Fruit fly (Drosophila melanogaster) whole organism, wandering third instar larva: ENCODE data around the gene CG43317.

Experiments used
- Abd-B ChIP-seq: fragments of >200 bp; optimal IDR thresholded peaks from 2 replicates; lab custom pipeline; 2017; ENCODE audit warnings: missing biosample characterization, missing genetic modification characterization
- CG32264 ChIP-seq: fragments of 200-800 bp; sonication (Bioruptor generic); optimal IDR thresholded peaks from 2 replicates; lab custom pipeline; 2016; ENCODE audit warnings: missing biosample characterization, missing genetic modification characterization
- CG9705 ChIP-seq: fragments of 200-800 bp; sonication (Bioruptor generic); optimal IDR thresholded peaks from 2 replicates; lab custom pipeline; 2018; ENCODE audit warnings: missing biosample characterization, mild to moderate bottlenecking, missing genetic modification characterization
- CrebA ChIP-seq: fragments of 200-800 bp; sonication (Bioruptor generic); optimal IDR thresholded peaks from 2 replicates; lab custom pipeline; 2016; ENCODE audit warnings: missing biosample characterization, mild to moderate bottlenecking, missing genetic modification characterization, borderline replicate concordance
- Dfd ChIP-seq: fragments of >200 bp; optimal IDR thresholded peaks from 2 replicates; lab custom pipeline; 2017; ENCODE audit warnings: missing biosample characterization, missing genetic modification characterization
- Dif ChIP-seq: fragments of 200-275, 200-300 bp; sonication (Bioruptor generic); optimal IDR thresholded peaks from 2 replicates; lab custom pipeline; 2018; ENCODE audit warnings: missing biosample characterization, missing genetic modification characterization; ENCODE audit not compliant: partially characterized antibody
- GATAd ChIP-seq: sonication (Bioruptor generic); optimal IDR thresholded peaks from 2 replicates; lab custom pipeline; 2016; ENCODE audit warnings: missing biosample characterization, missing genetic modification characterization
- HLH106 ChIP-seq: fragments of 200-800 bp; optimal IDR thresholded peaks from 3 replicates; lab custom pipeline; 2019; ENCODE audit warnings: missing biosample characterization, mild to moderate bottlenecking, missing genetic modification characterization, moderate library complexity
- Hnf4 ChIP-seq: fragments of 200-800 bp; sonication (Bioruptor generic); optimal IDR thresholded peaks from 2 replicates; lab custom pipeline; 2016; ENCODE audit warnings: missing biosample characterization, mild to moderate bottlenecking, missing genetic modification characterization
- Hr78 ChIP-seq: fragments of >200 bp; optimal IDR thresholded peaks from 2 replicates; lab custom pipeline; 2017; ENCODE audit warnings: missing biosample characterization, missing genetic modification characterization
- Hr83 ChIP-seq: fragments of 200-300 bp; sonication (Bioruptor generic); optimal IDR thresholded peaks from 2 replicates; lab custom pipeline; 2016; ENCODE audit warnings: missing biosample characterization, mild to moderate bottlenecking, missing genetic modification characterization, moderate library complexity; ENCODE audit not compliant: poor library complexity, severe bottlenecking
- Jra ChIP-seq: sonication (Bioruptor generic); optimal IDR thresholded peaks from 2 replicates; lab custom pipeline; 2016; ENCODE audit warnings: missing biosample characterization, missing genetic modification characterization
- Mio ChIP-seq: sonication (Bioruptor generic); optimal IDR thresholded peaks from 2 replicates; lab custom pipeline; 2016; ENCODE audit warnings: missing biosample characterization, missing genetic modification characterization
- Myc ChIP-seq: fragments of >200 bp; optimal IDR thresholded peaks from 2 replicates; lab custom pipeline; 2017
- N ChIP-seq: fragments of >200 bp; optimal IDR thresholded peaks from 2 replicates; lab custom pipeline; 2018; ENCODE audit warnings: missing biosample characterization, missing external identifiers, missing genetic modification characterization
- OdsH ChIP-seq: fragments of 200-800 bp; sonication (Bioruptor generic); optimal IDR thresholded peaks from 2 replicates; lab custom pipeline; 2016; ENCODE audit warnings: missing biosample characterization, mild to moderate bottlenecking, missing genetic modification characterization
- Rel ChIP-seq, 2 experiments: fragments of 200-800 bp; sonication (Bioruptor generic) in 1 of 2; optimal IDR thresholded peaks; 2 replicates in 1 of 2; 3 replicates in 1 of 2; lab custom pipeline; 2016 to 2019; ENCODE audit warnings: mild to moderate bottlenecking in 2 of 2, missing biosample characterization in 2 of 2, missing genetic modification characterization in 2 of 2, moderate library complexity in 1 of 2
- Sp1 ChIP-seq: fragments of 200-800 bp; sonication (Bioruptor generic); optimal IDR thresholded peaks from 3 replicates; lab custom pipeline; 2019; ENCODE audit warnings: missing biosample characterization, mild to moderate bottlenecking, missing genetic modification characterization, moderate library complexity
- Vsx2 ChIP-seq: fragments of 200-300, 225-300 bp; sonication (Bioruptor generic); optimal IDR thresholded peaks from 2 replicates; lab custom pipeline; 2018; ENCODE audit warnings: missing biosample characterization, missing genetic modification characterization; ENCODE audit not compliant: partially characterized antibody
- br ChIP-seq: fragments of 200-800 bp; sonication (Bioruptor generic); optimal IDR thresholded peaks from 2 replicates; lab custom pipeline; 2016; ENCODE audit warnings: missing biosample characterization, missing genetic modification characterization
- brk ChIP-seq: fragments of 200-800 bp; sonication (Bioruptor generic); optimal IDR thresholded peaks from 2 replicates; lab custom pipeline; 2016; ENCODE audit warnings: missing biosample characterization, mild to moderate bottlenecking, missing genetic modification characterization
- dl ChIP-seq, 2 experiments: fragments of 175-275, 200-275 bp in 1 of 2; fragments of 200-275 bp in 1 of 2; sonication (Bioruptor generic); optimal IDR thresholded peaks; lab custom pipeline; 2018; ENCODE audit warnings: mild to moderate bottlenecking in 2 of 2, missing biosample characterization in 2 of 2, missing genetic modification characterization in 2 of 2, moderate library complexity in 2 of 2; ENCODE audit not compliant: partially characterized antibody in 2 of 2, insufficient read depth in 1 of 2
- dmrt93B ChIP-seq: fragments of 200-800 bp; sonication (Bioruptor generic); optimal IDR thresholded peaks from 2 replicates; lab custom pipeline; 2018; ENCODE audit warnings: missing biosample characterization, mild to moderate bottlenecking, missing genetic modification characterization
- dsf ChIP-seq: sonication (Bioruptor generic); optimal IDR thresholded peaks from 2 replicates; lab custom pipeline; 2016; ENCODE audit warnings: missing biosample characterization, missing genetic modification characterization, borderline replicate concordance
- ey ChIP-seq: fragments of 200-800 bp; sonication (Bioruptor generic); optimal IDR thresholded peaks from 2 replicates; lab custom pipeline; 2016; ENCODE audit warnings: missing biosample characterization, missing genetic modification characterization
- foxo ChIP-seq, 2 experiments: fragments of 200-800 bp; sonication (Bioruptor generic); optimal IDR thresholded peaks; 2 replicates in 1 of 2; 3 replicates in 1 of 2; lab custom pipeline; 2016 to 2017; ENCODE audit warnings: missing biosample characterization in 2 of 2, missing genetic modification characterization in 2 of 2
- fru ChIP-seq: fragments of 200-800 bp; sonication (Bioruptor generic); optimal IDR thresholded peaks from 3 replicates; lab custom pipeline; 2016; ENCODE audit warnings: missing biosample characterization, mild to moderate bottlenecking, missing genetic modification characterization
- h ChIP-seq: fragments of 200-800 bp; sonication (Bioruptor generic); optimal IDR thresholded peaks from 3 replicates; lab custom pipeline; 2016; ENCODE audit warnings: missing biosample characterization, mild to moderate bottlenecking, missing genetic modification characterization
- jim ChIP-seq: fragments of 175-275, 200-325 bp; sonication (Bioruptor generic); optimal IDR thresholded peaks from 2 replicates; lab custom pipeline; 2016; ENCODE audit warnings: missing biosample characterization, mild to moderate bottlenecking, missing genetic modification characterization
- lola ChIP-seq: fragments of >200 bp; optimal IDR thresholded peaks from 2 replicates; lab custom pipeline; 2017; ENCODE audit warnings: missing biosample characterization, missing genetic modification characterization
- pan ChIP-seq: fragments of >200 bp; optimal IDR thresholded peaks from 2 replicates; lab custom pipeline; 2017
- psq ChIP-seq: fragments of 200-800 bp; sonication (Bioruptor generic); optimal IDR thresholded peaks from 3 replicates; lab custom pipeline; 2017; ENCODE audit warnings: missing biosample characterization, mild to moderate bottlenecking, missing genetic modification characterization, moderate library complexity
- rgr ChIP-seq: fragments of 200-800 bp; sonication (Bioruptor generic); optimal IDR thresholded peaks from 3 replicates; lab custom pipeline; 2016; ENCODE audit warnings: missing biosample characterization, mild to moderate bottlenecking, missing genetic modification characterization
- sage ChIP-seq: fragments of 200-800 bp; sonication (Bioruptor generic); optimal IDR thresholded peaks from 2 replicates; lab custom pipeline; 2016; ENCODE audit warnings: missing biosample characterization, mild to moderate bottlenecking, missing genetic modification characterization
- sv ChIP-seq: fragments of 200-800 bp; sonication (Bioruptor generic); optimal IDR thresholded peaks from 3 replicates; lab custom pipeline; 2016; ENCODE audit warnings: missing biosample characterization, missing genetic modification characterization
- tai ChIP-seq: sonication (Bioruptor generic); optimal IDR thresholded peaks from 2 replicates; lab custom pipeline; 2016; ENCODE audit warnings: missing biosample characterization, missing genetic modification characterization
- usp ChIP-seq: fragments of >200 bp; optimal IDR thresholded peaks from 2 replicates; lab custom pipeline; 2017; ENCODE audit warnings: missing biosample characterization, missing genetic modification characterization
- woc ChIP-seq: sonication (Bioruptor generic); optimal IDR thresholded peaks from 2 replicates; lab custom pipeline; 2016; ENCODE audit warnings: missing biosample characterization, mild to moderate bottlenecking, missing genetic modification characterization

Gene CG43317

DNA sequence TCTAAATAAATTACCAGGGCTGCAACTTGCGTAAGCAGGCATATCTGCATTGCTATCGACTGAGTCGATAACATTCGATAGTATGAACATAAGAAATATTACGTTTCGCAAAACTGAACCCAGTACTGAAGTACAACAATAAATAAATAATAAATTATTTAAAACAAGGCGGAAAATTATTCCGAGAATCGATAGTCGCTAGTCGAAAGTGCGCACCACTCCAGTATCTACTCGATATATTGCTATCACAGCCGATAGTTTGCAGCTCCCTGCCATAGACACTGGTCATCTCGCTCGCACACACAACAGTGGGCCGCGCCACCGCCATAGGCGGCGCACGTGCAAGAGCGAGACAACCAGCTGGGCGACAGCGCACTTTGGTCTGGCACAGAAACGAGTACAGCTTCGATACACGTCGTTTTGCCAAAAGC is 40.8 kb downstream of the CG43317 start, which contains the start of gene nsl1:
Gene nsl1, plus strand, starts transcription at position 411 of the 431 bp plus-strand sequence.
- peak; percentile 58 for TF ChIP-seq Dif (GFP tag; lab: Kevin White, UChicago)
- TF ChIP-seq br, result peak; percentile 24
- TF ChIP-seq sage (GFP tag; lab: Kevin White, UChicago), result no peak
- peak; percentile 45 for TF ChIP-seq Jra
- TF ChIP-seq psq (GFP tag; lab: Kevin White, UChicago), result peak; percentile 25
- TF ChIP-seq CG32264 (GFP tag; lab: Kevin White, UChicago), result no peak
- TF ChIP-seq Myc (lab: Kevin White, UChicago), result peak; percentile 12
- TF ChIP-seq dl (GFP tag; optimal IDR thresholded peaks at IDR 0.05; lab: Kevin White, UChicago; ENCODE audit: insufficient read depth in 1 of 2, partially characterized antibody in 2 of 2), result no peak
- TF ChIP-seq Hnf4, result peak; percentile 73
- TF ChIP-seq rgr (GFP tag; lab: Kevin White, UChicago), result peak; percentile 83
- no peak for TF ChIP-seq Vsx2
- no peak for TF ChIP-seq Mio (GFP tag; lab: Kevin White, UChicago)
- TF ChIP-seq Sp1 (GFP tag; lab: Kevin White, UChicago), result peak; percentile 54
- TF ChIP-seq pan (lab: Kevin White, UChicago), result no peak
- peak; percentile 46 for TF ChIP-seq HLH106
- no peak for TF ChIP-seq tai
- TF ChIP-seq dsf, result peak; percentile 24
- peak; percentile 83 for TF ChIP-seq brk (GFP tag; lab: Kevin White, UChicago)
- TF ChIP-seq OdsH (GFP tag; lab: Kevin White, UChicago), result peak; percentile 35
- TF ChIP-seq woc (GFP tag; lab: Kevin White, UChicago), result no peak
- peak in 1 of 2 experiments; percentile 64 for TF ChIP-seq foxo (GFP tag; optimal IDR thresholded peaks at IDR 0.05; lab: Kevin White, UChicago)
- peak; percentile 5 for TF ChIP-seq dmrt93B (GFP tag; lab: Kevin White, UChicago)
- TF ChIP-seq sv (GFP tag; lab: Kevin White, UChicago), result no peak
- peak; percentile 52 for TF ChIP-seq fru (GFP tag; lab: Kevin White, UChicago)
- TF ChIP-seq Rel (GFP tag; optimal IDR thresholded peaks at IDR 0.05; lab: Kevin White, UChicago), result peak; percentile 52
- TF ChIP-seq Rel (tag; optimal IDR thresholded peaks at IDR 0.05; lab: Kevin White, UChicago), result peak; percentile 25
- no peak for TF ChIP-seq Abd-B (GFP tag; lab: Kevin White, UChicago)
- no peak for TF ChIP-seq N
- TF ChIP-seq Dfd (GFP tag; lab: Kevin White, UChicago), result no peak
- TF ChIP-seq lola, result no peak
- peak; percentile 21 for TF ChIP-seq ey (GFP tag; lab: Kevin White, UChicago)
- no peak for TF ChIP-seq GATAd
- no peak for TF ChIP-seq Hr83 (GFP tag; lab: Kevin White, UChicago)
- TF ChIP-seq CG9705 (GFP tag; lab: Kevin White, UChicago), result peak; percentile 15
- TF ChIP-seq h (GFP tag; lab: Kevin White, UChicago), result peak; percentile 66
- no peak for TF ChIP-seq jim
- no peak for TF ChIP-seq CrebA (GFP tag; lab: Kevin White, UChicago)
- no peak for TF ChIP-seq usp
- no peak for TF ChIP-seq Hr78 (GFP tag; lab: Kevin White, UChicago)

DNA sequence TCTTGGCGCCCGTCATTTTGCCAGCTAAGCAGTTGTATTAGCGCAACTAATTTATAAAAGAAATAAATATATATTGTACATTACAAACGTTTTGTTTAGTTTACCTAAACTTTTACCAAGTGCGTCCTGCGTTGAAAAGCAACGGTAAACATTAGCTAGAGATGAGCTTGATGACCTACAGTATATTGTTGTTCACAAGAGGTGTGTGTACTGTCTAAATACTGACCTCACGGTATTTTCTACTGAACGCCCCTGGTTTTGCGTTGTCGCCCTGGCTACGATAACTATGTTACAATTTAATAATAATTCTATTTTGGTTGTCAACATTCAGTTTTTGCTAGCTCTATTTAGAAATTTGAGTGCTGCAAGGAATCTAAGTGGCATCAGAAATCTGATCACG is 41.8 kb downstream of the CG43317 start, which contains the start of gene Acyp2:
Gene Acyp2, plus strand, starts transcription at position 262 of the 400 bp plus-strand sequence.
- TF ChIP-seq Dif (GFP tag; lab: Kevin White, UChicago) (no peak), foxo (GFP tag; optimal IDR thresholded peaks at IDR 0.05; lab: Kevin White, UChicago) (peak in 1 of 2 experiments; percentile 53), sage (GFP tag; lab: Kevin White, UChicago) (no peak), usp (no peak), Myc (lab: Kevin White, UChicago) (no peak), CG9705 (GFP tag; lab: Kevin White, UChicago) (peak; percentile 8), ey (GFP tag; lab: Kevin White, UChicago) (peak; percentile 17), CG32264 (GFP tag; lab: Kevin White, UChicago) (no peak), fru (GFP tag; lab: Kevin White, UChicago) (no peak), psq (GFP tag; lab: Kevin White, UChicago) (no peak), woc (GFP tag; lab: Kevin White, UChicago) (no peak), pan (lab: Kevin White, UChicago) (no peak), Vsx2 (no peak), dsf (no peak), HLH106 (peak; percentile 26), sv (GFP tag; lab: Kevin White, UChicago) (peak; percentile 48), Hr83 (GFP tag; lab: Kevin White, UChicago) (peak; percentile 86), br (no peak), rgr (GFP tag; lab: Kevin White, UChicago) (peak; percentile 14), Hnf4 (peak; percentile 69), jim (peak; percentile 44), Jra (peak; percentile 62)
